Fruit fly (Drosophila melanogaster) whole organism, prepupa: ENCODE measurements around the gene CG2200.

Source experiments
- Blimp-1 ChIP-seq: fragments of 200-800 bp; sonication (Bioruptor generic); optimal IDR thresholded peaks from 3 replicates; lab custom pipeline; 2017; ENCODE audit warnings: missing biosample characterization, missing genetic modification characterization, mild to moderate bottlenecking, moderate library complexity, missing genetic modification reagents
- CG10631 ChIP-seq: fragments of 200-800 bp; sonication (Bioruptor generic); optimal IDR thresholded peaks from 2 replicates; lab custom pipeline; 2016; ENCODE audit warnings: missing biosample characterization, missing genetic modification characterization
- CG10669 ChIP-seq: fragments of 200-800 bp; sonication (Bioruptor generic); optimal IDR thresholded peaks from 3 replicates; lab custom pipeline; 2018; ENCODE audit warnings: missing biosample characterization, mild to moderate bottlenecking, missing genetic modification characterization, moderate library complexity
- CG11902 ChIP-seq: fragments of 200-800 bp; sonication (Bioruptor generic); optimal IDR thresholded peaks from 3 replicates; lab custom pipeline; 2016; ENCODE audit warnings: missing biosample characterization, missing genetic modification characterization
- CG15336 ChIP-seq: fragments of 200-800 bp; sonication (Bioruptor generic); IDR thresholded peaks from 2 replicates; pipeline ENCODE4 v1.3.6; 2022; ENCODE audit warnings: missing biosample characterization, missing genetic modification characterization
- CG16779 ChIP-seq: fragments of 200-800 bp; sonication (Bioruptor generic); optimal IDR thresholded peaks from 3 replicates; lab custom pipeline; 2017; ENCODE audit warnings: missing biosample characterization, mild to moderate bottlenecking, missing genetic modification characterization
- CG3032 ChIP-seq: fragments of 200-800 bp; optimal IDR thresholded peaks from 2 replicates; lab custom pipeline; 2019; ENCODE audit warnings: missing biosample characterization, mild to moderate bottlenecking, missing genetic modification characterization, moderate library complexity
- CG31627 ChIP-seq: fragments of 200-800 bp; sonication (Bioruptor generic); optimal IDR thresholded peaks from 3 replicates; lab custom pipeline; 2016; ENCODE audit warnings: missing biosample characterization, missing genetic modification characterization
- CG32006 ChIP-seq: fragments of 200-800 bp; sonication (Bioruptor generic); optimal IDR thresholded peaks from 3 replicates; lab custom pipeline; 2017; ENCODE audit warnings: missing biosample characterization, mild to moderate bottlenecking, missing genetic modification characterization
- CG34406 ChIP-seq: fragments of 200-800 bp; sonication (Bioruptor generic); optimal IDR thresholded peaks from 3 replicates; lab custom pipeline; 2016; ENCODE audit warnings: missing biosample characterization, missing genetic modification characterization
- CG3919 ChIP-seq: fragments of 200-800 bp; sonication (Bioruptor generic); optimal IDR thresholded peaks from 3 replicates; lab custom pipeline; 2016; ENCODE audit warnings: missing biosample characterization, missing genetic modification characterization
- CG4318 ChIP-seq: fragments of 200-800 bp; sonication (Bioruptor generic); optimal IDR thresholded peaks from 3 replicates; lab custom pipeline; 2017; ENCODE audit warnings: missing biosample characterization, mild to moderate bottlenecking, missing genetic modification characterization
- CG6276 ChIP-seq: fragments of 200-800 bp; sonication (Bioruptor generic); optimal IDR thresholded peaks from 2 replicates; lab custom pipeline; 2017; ENCODE audit warnings: missing biosample characterization, mild to moderate bottlenecking, missing genetic modification characterization
- CG6808 ChIP-seq: fragments of 200-800 bp; sonication (Bioruptor generic); optimal IDR thresholded peaks from 3 replicates; lab custom pipeline; 2017; ENCODE audit warnings: missing biosample characterization, missing genetic modification characterization, mild to moderate bottlenecking, moderate library complexity, missing genetic modification reagents
- CG6854 ChIP-seq: fragments of 200-800 bp; sonication (Bioruptor generic); optimal IDR thresholded peaks from 2 replicates; lab custom pipeline; 2017; ENCODE audit warnings: missing biosample characterization, mild to moderate bottlenecking, missing genetic modification characterization
- CG7368 ChIP-seq: fragments of 200-800 bp; sonication (Bioruptor generic); optimal IDR thresholded peaks from 3 replicates; lab custom pipeline; 2016; ENCODE audit warnings: missing biosample characterization, missing genetic modification characterization
- CG8119 ChIP-seq: fragments of 200-800 bp; sonication (Bioruptor generic); IDR thresholded peaks from 3 replicates; pipeline ENCODE4 v1.3.6; 2022; ENCODE audit warnings: missing biosample characterization, missing genetic modification characterization
- CG8632 ChIP-seq: fragments of 200-800 bp; sonication (Bioruptor generic); optimal IDR thresholded peaks from 3 replicates; lab custom pipeline; 2016; ENCODE audit warnings: missing biosample characterization, missing genetic modification characterization
- CG9139 ChIP-seq: fragments of 200-800 bp; sonication (Bioruptor generic); optimal IDR thresholded peaks from 3 replicates; lab custom pipeline; 2017; ENCODE audit warnings: missing biosample characterization, mild to moderate bottlenecking, missing genetic modification characterization
- Eip75B ChIP-seq: fragments of 200-800 bp; sonication (Bioruptor generic); optimal IDR thresholded peaks from 3 replicates; lab custom pipeline; 2016; ENCODE audit warnings: missing biosample characterization, missing genetic modification characterization
- Eip78C ChIP-seq: fragments of 200-800 bp; sonication (Bioruptor generic); peaks from one replicate; lab custom pipeline; 2016; ENCODE audit warnings: missing biosample characterization, missing genetic modification characterization
- Eip93F ChIP-seq: fragments of 200-800 bp; sonication (Bioruptor generic); optimal IDR thresholded peaks from 2 replicates; lab custom pipeline; 2016; ENCODE audit warnings: missing biosample characterization, mild to moderate bottlenecking, missing genetic modification characterization
- Gug ChIP-seq: fragments of 200-800 bp; sonication (Bioruptor generic); IDR thresholded peaks from 2 replicates; pipeline ENCODE4 v1.3.6; 2022; ENCODE audit warnings: missing biosample characterization, missing genetic modification characterization
- Hr38 ChIP-seq: sonication (Bioruptor generic); optimal IDR thresholded peaks from 2 replicates; lab custom pipeline; 2016; ENCODE audit warnings: missing biosample characterization, missing genetic modification characterization
- Hr4 ChIP-seq: fragments of 200-800 bp; sonication (Bioruptor generic); optimal IDR thresholded peaks from 3 replicates; lab custom pipeline; 2016; ENCODE audit warnings: missing biosample characterization, missing genetic modification characterization
- Lpt ChIP-seq: fragments of 200-800 bp; sonication (Bioruptor generic); optimal IDR thresholded peaks from 3 replicates; lab custom pipeline; 2016; ENCODE audit warnings: missing biosample characterization, missing genetic modification characterization
- Met ChIP-seq: fragments of 200-800 bp; sonication (Bioruptor generic); optimal IDR thresholded peaks from 3 replicates; lab custom pipeline; 2016; ENCODE audit warnings: missing biosample characterization, missing genetic modification characterization
- OdsH ChIP-seq: fragments of 200-800 bp; sonication (Bioruptor generic); optimal IDR thresholded peaks from 3 replicates; lab custom pipeline; 2016; ENCODE audit warnings: missing biosample characterization, missing genetic modification characterization
- Smox ChIP-seq: fragments of 200-800 bp; sonication (Bioruptor generic); optimal IDR thresholded peaks from 3 replicates; lab custom pipeline; 2016; ENCODE audit warnings: missing biosample characterization, missing genetic modification characterization
- Sox14 ChIP-seq: fragments of 200-800 bp; sonication (Bioruptor generic); optimal IDR thresholded peaks from 3 replicates; lab custom pipeline; 2016; ENCODE audit warnings: missing biosample characterization, missing genetic modification characterization
- Sox15 ChIP-seq: fragments of 200-800 bp; sonication (Bioruptor generic); optimal IDR thresholded peaks from 3 replicates; lab custom pipeline; 2016; ENCODE audit warnings: missing biosample characterization, missing genetic modification characterization
- achi ChIP-seq: fragments of 200-800 bp; sonication (Bioruptor generic); optimal IDR thresholded peaks from 3 replicates; lab custom pipeline; 2016; ENCODE audit warnings: missing biosample characterization, missing genetic modification characterization
- cyc ChIP-seq: fragments of 200-800 bp; sonication (Bioruptor generic); optimal IDR thresholded peaks from 3 replicates; lab custom pipeline; 2016; ENCODE audit warnings: missing biosample characterization, missing genetic modification characterization
- dac ChIP-seq: fragments of 200-800 bp; sonication (Bioruptor generic); optimal IDR thresholded peaks from 2 replicates; lab custom pipeline; 2017; ENCODE audit warnings: missing biosample characterization, mild to moderate bottlenecking, missing genetic modification characterization
- dsx ChIP-seq: fragments of 200-800 bp; optimal IDR thresholded peaks from 3 replicates; lab custom pipeline; 2019; ENCODE audit warnings: missing biosample characterization, mild to moderate bottlenecking, missing genetic modification characterization, moderate library complexity; ENCODE audit not compliant: poor library complexity, severe bottlenecking
- esn ChIP-seq: fragments of 200-800 bp; sonication (Bioruptor generic); optimal IDR thresholded peaks from 2 replicates; lab custom pipeline; 2016; ENCODE audit warnings: missing biosample characterization, mild to moderate bottlenecking, missing genetic modification characterization, moderate library complexity
- fd59A ChIP-seq: fragments of 200-800 bp; sonication (Bioruptor generic); optimal IDR thresholded peaks from 2 replicates; lab custom pipeline; 2017; ENCODE audit warnings: missing biosample characterization, mild to moderate bottlenecking, missing genetic modification characterization, missing genetic modification reagents
- fkh ChIP-seq: fragments of 200-800 bp; sonication (Bioruptor generic); optimal IDR thresholded peaks from 3 replicates; lab custom pipeline; 2017; ENCODE audit warnings: missing biosample characterization, mild to moderate bottlenecking, missing genetic modification characterization, moderate library complexity
- lz ChIP-seq: fragments of 200-800 bp; sonication (Bioruptor generic); optimal IDR thresholded peaks from 3 replicates; lab custom pipeline; 2016; ENCODE audit warnings: missing biosample characterization, missing genetic modification characterization
- net ChIP-seq: fragments of 200-800 bp; sonication (Bioruptor generic); optimal IDR thresholded peaks from 3 replicates; lab custom pipeline; 2016; ENCODE audit warnings: missing biosample characterization, missing genetic modification characterization
- pdm3 ChIP-seq: fragments of 200-800 bp; sonication (Bioruptor generic); optimal IDR thresholded peaks from 3 replicates; lab custom pipeline; 2016; ENCODE audit warnings: missing biosample characterization, missing genetic modification characterization
- salr ChIP-seq, 2 experiments: fragments of 200-800 bp; sonication (Bioruptor generic); optimal IDR thresholded peaks; 3 replicates each; lab custom pipeline; 2016 to 2018; ENCODE audit warnings: missing biosample characterization in 2 of 2, missing genetic modification characterization in 2 of 2, mild to moderate bottlenecking in 1 of 2
- ss ChIP-seq, 2 experiments: fragments of 200-800 bp; sonication (Bioruptor generic); optimal IDR thresholded peaks; 2 replicates in 1 of 2; 3 replicates in 1 of 2; lab custom pipeline; 2017 to 2018; ENCODE audit warnings: mild to moderate bottlenecking in 2 of 2, missing biosample characterization in 2 of 2, missing genetic modification characterization in 2 of 2, moderate library complexity in 1 of 2
- topi ChIP-seq: fragments of 200-800 bp; sonication (Bioruptor generic); optimal IDR thresholded peaks from 3 replicates; lab custom pipeline; 2016; ENCODE audit warnings: missing biosample characterization, missing genetic modification characterization
- vri ChIP-seq: fragments of 200-800 bp; sonication (Bioruptor generic); optimal IDR thresholded peaks from 3 replicates; lab custom pipeline; 2016; ENCODE audit warnings: missing biosample characterization, mild to moderate bottlenecking, missing genetic modification characterization

Gene CG2200

dm6 chrX:13131063-13131773 lies 37.1 kb downstream of the CG2200 start (continued):
- TF ChIP-seq Lpt = peak; percentile 99
- peak; percentile 99 for TF ChIP-seq lz (GFP tag; lab: Kevin White, UChicago)
- TF ChIP-seq CG3032 (tag; lab: Kevin White, UChicago) = peak; percentile 88
- peak; percentile 94 for TF ChIP-seq Blimp-1 (GFP tag; lab: Kevin White, UChicago)
- peak; percentile 99 for TF ChIP-seq CG6276 (GFP tag; lab: Kevin White, UChicago)
- peak; percentile 99 for TF ChIP-seq CG32006 (GFP tag; lab: Kevin White, UChicago)
- TF ChIP-seq topi = peak; percentile 98
- peak; percentile 99 for TF ChIP-seq Sox14 (GFP tag; lab: Kevin White, UChicago)
- peak; percentile 98 for TF ChIP-seq net (GFP tag; lab: Kevin White, UChicago)
- TF ChIP-seq dac (GFP tag; lab: Kevin White, UChicago) = peak; percentile 99
- TF ChIP-seq Eip78C = peak; percentile 99
- peak; percentile 97 for TF ChIP-seq CG11902
- TF ChIP-seq Hr38 (GFP tag; lab: Kevin White, UChicago) = peak; percentile 97
- TF ChIP-seq Gug = peak; percentile 99
- TF ChIP-seq CG8632 (GFP tag; lab: Kevin White, UChicago) = peak; percentile 94
- peak; percentile 99 for TF ChIP-seq Hr4
- TF ChIP-seq CG4318 (GFP tag; lab: Kevin White, UChicago) = peak; percentile 99
- TF ChIP-seq dsx = peak; percentile 86
- TF ChIP-seq CG6854 = peak; percentile 97
- TF ChIP-seq pdm3 = peak; percentile 99
- peak; percentile 96 for TF ChIP-seq CG16779
- TF ChIP-seq OdsH = peak; percentile 99
- peak; percentile 91 for TF ChIP-seq fd59A
- peak; percentile 99 for TF ChIP-seq cyc (GFP tag; lab: Kevin White, UChicago)
- peak; percentile 98 for TF ChIP-seq CG7368 (GFP tag; lab: Kevin White, UChicago)
- TF ChIP-seq CG9139 (GFP tag; lab: Kevin White, UChicago) = peak; percentile 76
- TF ChIP-seq fkh (GFP tag; lab: Kevin White, UChicago) = peak; percentile 97
- TF ChIP-seq CG3919 (GFP tag; lab: Kevin White, UChicago) = peak; percentile 99
- TF ChIP-seq Smox (GFP tag; lab: Kevin White, UChicago) = peak; percentile 98

dm6 chrX:13134811-13135210 lies 40.7 kb downstream of the CG2200 start:
- TF ChIP-seq CG32006 (GFP tag; lab: Kevin White, UChicago) = no peak
- no peak for TF ChIP-seq CG9139 (GFP tag; lab: Kevin White, UChicago)
- TF ChIP-seq topi = no peak
- TF ChIP-seq Eip78C = no peak
- no peak for TF ChIP-seq OdsH
- no peak for TF ChIP-seq lz (GFP tag; lab: Kevin White, UChicago)
- no peak for TF ChIP-seq CG3919 (GFP tag; lab: Kevin White, UChicago)

- no peak for TF ChIP-seq CG6808 (GFP tag; lab: Kevin White, UChicago)
- TF ChIP-seq topi = peak; percentile 60
- peak; percentile 73 for TF ChIP-seq CG8119
- peak; percentile 56 for TF ChIP-seq achi (GFP tag; lab: Kevin White, UChicago)
- TF ChIP-seq pdm3 = peak; percentile 62
- peak; percentile 35 for TF ChIP-seq Sox15 (GFP tag; lab: Kevin White, UChicago)
- no peak for TF ChIP-seq CG10631
- TF ChIP-seq Smox (GFP tag; lab: Kevin White, UChicago) = peak; percentile 34
- TF ChIP-seq Eip93F = no peak
- TF ChIP-seq Hr38 (GFP tag; lab: Kevin White, UChicago) = no peak
- peak; percentile 47 for TF ChIP-seq dac (GFP tag; lab: Kevin White, UChicago)
- peak; percentile 56 for TF ChIP-seq Met (GFP tag; lab: Kevin White, UChicago)
- TF ChIP-seq esn (GFP tag; lab: Kevin White, UChicago) = peak; percentile 56
- peak; percentile 65 for TF ChIP-seq net (GFP tag; lab: Kevin White, UChicago)
- TF ChIP-seq fkh (GFP tag; lab: Kevin White, UChicago) = no peak
- TF ChIP-seq CG3032 (tag; lab: Kevin White, UChicago) = no peak
- peak; percentile 48 for TF ChIP-seq CG4318 (GFP tag; lab: Kevin White, UChicago)
- TF ChIP-seq vri (GFP tag; lab: Kevin White, UChicago) = no peak
- peak in 1 of 2 experiments; percentile 25 for TF ChIP-seq salr (GFP tag; optimal IDR thresholded peaks at IDR 0.05; lab: Kevin White, UChicago)
- peak; percentile 55 for TF ChIP-seq CG31627 (GFP tag; lab: Kevin White, UChicago)
- peak; percentile 77 for TF ChIP-seq CG15336
- peak; percentile 72 for TF ChIP-seq CG3919 (GFP tag; lab: Kevin White, UChicago)
- TF ChIP-seq ss (GFP tag; optimal IDR thresholded peaks at IDR 0.05; lab: Kevin White, UChicago) = no peak
- peak; percentile 25 for TF ChIP-seq CG10669 (GFP tag; lab: Kevin White, UChicago)
- peak; percentile 27 for TF ChIP-seq Lpt
- TF ChIP-seq CG34406 = peak; percentile 65
- peak; percentile 30 for TF ChIP-seq Eip75B (GFP tag; lab: Kevin White, UChicago)
- TF ChIP-seq fd59A = no peak
- no peak for TF ChIP-seq Blimp-1 (GFP tag; lab: Kevin White, UChicago)
- TF ChIP-seq Eip78C = peak; percentile 86
Observed at dm6 chrX:13135702-13136101, 41.6 kb downstream of the CG2200 start.
